Worm (Caenorhabditis elegans): ENCODE results near the gene thn-2.

ce11 chrIV:12396645-12397258, 13.8 kb downstream of the thn-2 start:
- TF ChIP-seq mdl-1 (tag; optimal IDR thresholded peaks at IDR 0.05) (no peak), nhr-25 (tag; optimal IDR thresholded peaks at IDR 0.05) (peak; percentile 82), nhr-12 (tag; optimal IDR thresholded peaks at IDR 0.05) (no peak), ama-1 (optimal IDR thresholded peaks at IDR 0.05) (no peak)
